Worm (Caenorhabditis elegans): ENCODE data around the gene C03G6.21.

DNA sequence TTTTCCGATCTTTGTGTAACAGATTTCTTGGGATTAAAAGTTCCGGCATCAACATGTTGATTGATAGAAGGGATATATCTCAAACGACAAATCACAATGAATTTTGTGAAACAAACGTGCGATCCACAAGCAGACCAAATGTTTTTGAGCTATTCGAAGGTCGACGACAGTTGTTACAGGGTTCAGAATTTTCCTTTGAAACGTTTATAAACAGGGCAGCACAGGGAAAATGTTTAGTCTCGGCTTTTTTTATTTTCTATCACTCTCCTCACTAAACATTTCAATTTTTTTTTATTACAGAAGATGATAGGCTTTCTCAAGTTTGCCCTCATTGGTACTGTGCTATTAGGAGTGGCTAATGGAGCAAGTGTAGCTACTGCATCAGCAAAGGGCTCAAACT is 8.4 kb upstream of the C03G6.21 start, which contains the start of gene exc-13:
- TF ChIP-seq alr-1 (tag; optimal IDR thresholded peaks at IDR 0.05) (no peak), nhr-237 (tag; optimal IDR thresholded peaks at IDR 0.05) (no peak), nhr-11 (tag; optimal IDR thresholded peaks at IDR 0.05) (no peak), aly-2 (tag; optimal IDR thresholded peaks at IDR 0.05) (no peak), mdl-1 (tag; optimal IDR thresholded peaks at IDR 0.05) (no peak), fos-1 (tag; optimal IDR thresholded peaks at IDR 0.05) (no peak), zag-1 (tag; optimal IDR thresholded peaks at IDR 0.05) (no peak), nhr-12 (tag; optimal IDR thresholded peaks at IDR 0.05) (no peak), blmp-1 (tag; optimal IDR thresholded peaks at IDR 0.05; ENCODE audit: insufficient read depth) (no peak)

Data from whole organism, L2 larva.